Worm (Caenorhabditis elegans) whole organism, L2 larva: Measurements from ENCODE around the gene F26A1.1.

Source experiments
- C34F6.9 ChIP-seq: fragments of 150-350 bp; optimal IDR thresholded peaks from 2 replicates; lab custom pipeline; 2014; ENCODE audit warnings: missing biosample characterization, missing genetic modification characterization
- R02D3.7 ChIP-seq: fragments of 150-350 bp; optimal IDR thresholded peaks from 2 replicates; lab custom pipeline; 2014; ENCODE audit warnings: missing biosample characterization, missing genetic modification characterization
- Y55F3AM.14 ChIP-seq: fragments of 200-800 bp; sonication (Bioruptor generic); optimal IDR thresholded peaks from 2 replicates; lab custom pipeline; 2018; ENCODE audit warnings: mild to moderate bottlenecking, missing genetic modification characterization, missing compliant biosample characterization
- ZK546.5 ChIP-seq: sonication (generic microtip); optimal IDR thresholded peaks from 2 replicates; lab custom pipeline; 2017; ENCODE audit warnings: missing biosample characterization, missing genetic modification characterization
- aly-2 ChIP-seq: fragments of 150-350 bp; optimal IDR thresholded peaks from 2 replicates; lab custom pipeline; 2014; ENCODE audit warnings: missing biosample characterization, missing genetic modification characterization
- ama-1 ChIP-seq: fragments of 150-350 bp; optimal IDR thresholded peaks from 2 replicates; lab custom pipeline; 2018; ENCODE audit warnings: inconsistent platforms
- blmp-1 ChIP-seq: sonication (generic microtip); optimal IDR thresholded peaks from 2 replicates; lab custom pipeline; 2017; ENCODE audit warnings: missing genetic modification characterization, mild to moderate bottlenecking, missing compliant biosample characterization, antibody characterized with exemption, moderate library complexity; ENCODE audit not compliant: insufficient read depth
- ceh-16 ChIP-seq: fragments of 150-350 bp; optimal IDR thresholded peaks from 2 replicates; lab custom pipeline; 2014; ENCODE audit warnings: missing biosample characterization, missing genetic modification characterization
- ceh-82 ChIP-seq: fragments of 150-350 bp; optimal IDR thresholded peaks from 2 replicates; lab custom pipeline; 2014; ENCODE audit warnings: missing biosample characterization, missing genetic modification characterization
- egl-27 ChIP-seq: sonication (generic microtip); optimal IDR thresholded peaks from 3 replicates; lab custom pipeline; 2017; ENCODE audit warnings: missing biosample characterization, missing genetic modification reagents, missing genetic modification characterization
- gmeb-1 ChIP-seq: fragments of 150-350 bp; optimal IDR thresholded peaks from 2 replicates; lab custom pipeline; 2014; ENCODE audit warnings: missing biosample characterization, missing genetic modification characterization
- lin-13 ChIP-seq: fragments of 150-350 bp; optimal IDR thresholded peaks from 2 replicates; lab custom pipeline; 2014; ENCODE audit warnings: missing biosample characterization, missing genetic modification reagents, missing genetic modification characterization
- lsy-2 ChIP-seq, 2 experiments: fragments of 150-350 bp in 1 of 2; sonication (generic microtip) in 1 of 2; optimal IDR thresholded peaks; 2 replicates each; lab custom pipeline; 2014 to 2017; ENCODE audit warnings: missing biosample characterization in 2 of 2, missing genetic modification characterization in 2 of 2
- mdl-1 ChIP-seq, 2 experiments: fragments of 150-350 bp in 1 of 2; sonication (generic microtip) in 1 of 2; optimal IDR thresholded peaks; 2 replicates each; lab custom pipeline; 2017; ENCODE audit warnings: missing biosample characterization in 2 of 2, missing genetic modification characterization in 2 of 2
- nhr-11 ChIP-seq: fragments of 150-350 bp; optimal IDR thresholded peaks from 2 replicates; lab custom pipeline; 2014; ENCODE audit warnings: missing biosample characterization, missing genetic modification characterization
- nhr-12 ChIP-seq: fragments of 150-350 bp; optimal IDR thresholded peaks from 2 replicates; lab custom pipeline; 2014; ENCODE audit warnings: missing biosample characterization, missing genetic modification characterization
- nhr-129 ChIP-seq: fragments of 150-350 bp; optimal IDR thresholded peaks from 2 replicates; lab custom pipeline; 2014; ENCODE audit warnings: missing biosample characterization, missing genetic modification characterization
- nhr-21 ChIP-seq: fragments of 150-350 bp; optimal IDR thresholded peaks from 2 replicates; lab custom pipeline; 2014; ENCODE audit warnings: missing biosample characterization, missing genetic modification characterization
- nhr-23 ChIP-seq: fragments of 150-350 bp; optimal IDR thresholded peaks from 2 replicates; lab custom pipeline; 2014; ENCODE audit warnings: missing biosample characterization, missing genetic modification reagents, missing genetic modification characterization
- nhr-25 ChIP-seq: fragments of 150-350 bp; sonication (generic microtip); optimal IDR thresholded peaks from 3 replicates; lab custom pipeline; 2014; ENCODE audit warnings: missing biosample characterization, missing genetic modification characterization
- nhr-6 ChIP-seq: fragments of 150-350 bp; optimal IDR thresholded peaks from 2 replicates; lab custom pipeline; 2014; ENCODE audit warnings: missing biosample characterization, missing genetic modification characterization
- nhr-77 ChIP-seq: fragments of 150-350 bp; optimal IDR thresholded peaks from 2 replicates; lab custom pipeline; 2014; ENCODE audit warnings: missing biosample characterization, missing genetic modification characterization
- peb-1 ChIP-seq: fragments of 150-350 bp; optimal IDR thresholded peaks from 2 replicates; lab custom pipeline; 2014; ENCODE audit warnings: missing biosample characterization, missing genetic modification characterization
- sem-4 ChIP-seq: fragments of 150-350 bp; optimal IDR thresholded peaks from 2 replicates; lab custom pipeline; 2014; ENCODE audit warnings: missing biosample characterization, missing genetic modification reagents, missing genetic modification characterization
- sma-3 ChIP-seq: sonication (generic microtip); optimal IDR thresholded peaks from 2 replicates; lab custom pipeline; 2016; ENCODE audit warnings: missing genetic modification reagents, missing genetic modification characterization, missing compliant biosample characterization
- sma-9 ChIP-seq, 2 experiments: fragments of 150-350 bp in 1 of 2; sonication (generic microtip) in 1 of 2; optimal IDR thresholded peaks; 2 replicates each; lab custom pipeline; 2014 to 2016; ENCODE audit warnings: missing genetic modification characterization in 2 of 2, mild to moderate bottlenecking in 1 of 2, missing biosample characterization in 1 of 2, missing compliant biosample characterization in 1 of 2, missing genetic modification reagents in 1 of 2, moderate library complexity in 1 of 2
- unc-39 ChIP-seq: fragments of 150-350 bp; optimal IDR thresholded peaks from 2 replicates; lab custom pipeline; 2014; ENCODE audit warnings: missing biosample characterization, missing genetic modification characterization
- unc-55 ChIP-seq: fragments of 150-350 bp; sonication (generic microtip); optimal IDR thresholded peaks from 3 replicates; lab custom pipeline; 2014; ENCODE audit warnings: missing biosample characterization, missing genetic modification reagents, missing genetic modification characterization
- zag-1 ChIP-seq: fragments of 150-350 bp; optimal IDR thresholded peaks from 2 replicates; lab custom pipeline; 2014; ENCODE audit warnings: missing biosample characterization, missing genetic modification characterization
- ztf-1 ChIP-seq: fragments of 200-800 bp; sonication (Bioruptor generic); conservative IDR thresholded peaks from 2 replicates; pipeline ENCODE4 v1.3.6; 2022; ENCODE audit warnings: missing genetic modification characterization, missing compliant biosample characterization
- ztf-11 ChIP-seq: sonication (generic microtip); optimal IDR thresholded peaks from 2 replicates; lab custom pipeline; 2017; ENCODE audit warnings: missing biosample characterization, missing genetic modification characterization

Gene F26A1.1

DNA sequence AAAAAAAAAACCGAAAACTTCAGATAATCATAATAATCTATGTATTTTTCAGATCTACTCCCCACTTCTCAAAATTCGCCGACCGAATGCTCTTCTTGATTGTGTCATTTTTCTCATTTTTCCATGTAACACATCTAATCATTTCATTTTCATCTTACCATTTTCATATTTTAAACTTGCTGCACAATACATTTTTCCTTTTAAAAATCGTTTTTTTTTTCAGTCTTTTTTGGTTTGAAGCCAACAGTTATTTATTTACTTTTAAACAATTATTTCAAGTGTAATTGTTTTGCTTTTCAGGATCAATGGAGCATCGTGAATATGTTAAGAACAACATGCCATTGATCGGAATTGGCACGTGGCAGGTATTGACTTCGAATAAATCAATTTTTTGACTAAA is 8.7 kb downstream of the F26A1.1 start, which contains the start of gene C35D10.6:
TSS of gene C35D10.6 (plus strand) at position 301 of the 400 bp plus-strand sequence.
- TF ChIP-seq gmeb-1 (tag; lab: Kevin White, UChicago) (no peak), ZK546.5 (tag; lab: Kevin White, UChicago) (no peak), lin-13 (GFP tag; lab: Kevin White, UChicago) (no peak), sma-9 (GFP tag; optimal IDR thresholded peaks at IDR 0.05; lab: Kevin White, UChicago) (no peak), sma-9 (tag; optimal IDR thresholded peaks at IDR 0.05; lab: Kevin White, UChicago) (no peak), ceh-82 (tag; lab: Kevin White, UChicago) (no peak), nhr-23 (tag; lab: Kevin White, UChicago) (no peak), ztf-11 (tag; lab: Kevin White, UChicago) (no peak), nhr-11 (tag; lab: Kevin White, UChicago) (no peak), ama-1 (lab: Kevin White, UChicago) (no peak), nhr-77 (tag; lab: Kevin White, UChicago) (no peak), ceh-16 (tag; lab: Kevin White, UChicago) (no peak), lsy-2 (tag; optimal IDR thresholded peaks at IDR 0.05; lab: Kevin White, UChicago) (no peak), nhr-6 (tag; lab: Kevin White, UChicago) (no peak), nhr-129 (tag; lab: Kevin White, UChicago) (no peak), sma-3 (GFP tag; lab: Kevin White, UChicago) (no peak)

DNA sequence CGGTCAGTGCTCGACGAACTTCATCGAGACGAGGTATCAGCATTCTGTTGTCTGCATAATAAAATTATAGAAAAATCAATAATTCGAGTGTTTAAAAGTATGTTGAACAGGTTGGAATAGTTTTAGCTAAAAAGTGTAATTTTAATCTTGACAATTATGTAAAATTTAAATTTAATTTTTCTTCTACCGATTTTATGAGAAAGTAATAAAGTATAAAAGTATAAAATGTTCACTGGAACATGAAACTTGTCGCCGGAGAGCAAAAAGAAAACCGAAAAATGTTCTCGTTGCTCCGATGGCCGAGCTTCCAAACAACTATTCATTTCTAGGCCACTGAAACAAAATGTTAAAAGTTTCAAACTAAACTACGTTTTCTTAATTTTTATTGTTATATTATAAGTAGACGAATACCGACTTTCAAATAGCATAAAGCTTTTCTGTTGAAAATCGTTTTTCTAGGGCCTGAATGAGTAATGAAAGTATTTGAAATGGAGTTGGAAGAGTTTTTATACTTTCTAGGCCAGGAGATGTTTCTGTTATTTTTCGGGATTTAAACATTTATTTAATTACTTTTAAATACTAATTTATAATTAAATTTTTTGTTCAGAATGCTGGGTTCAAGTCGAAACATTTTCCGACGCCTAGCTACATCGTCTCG is 11.6 kb downstream of the F26A1.1 start, which contains the start of the genes C35D10.10 and C35D10.5:
TSS of gene C35D10.10 (minus strand) at position 51 of the 658 bp plus-strand sequence.
TSS of gene C35D10.5 (plus strand) at position 608 of the 658 bp plus-strand sequence.
- TF ChIP-seq unc-55 (GFP tag; lab: Kevin White, UChicago) (peak; percentile 33), ztf-11 (tag; lab: Kevin White, UChicago) (no peak)

DNA sequence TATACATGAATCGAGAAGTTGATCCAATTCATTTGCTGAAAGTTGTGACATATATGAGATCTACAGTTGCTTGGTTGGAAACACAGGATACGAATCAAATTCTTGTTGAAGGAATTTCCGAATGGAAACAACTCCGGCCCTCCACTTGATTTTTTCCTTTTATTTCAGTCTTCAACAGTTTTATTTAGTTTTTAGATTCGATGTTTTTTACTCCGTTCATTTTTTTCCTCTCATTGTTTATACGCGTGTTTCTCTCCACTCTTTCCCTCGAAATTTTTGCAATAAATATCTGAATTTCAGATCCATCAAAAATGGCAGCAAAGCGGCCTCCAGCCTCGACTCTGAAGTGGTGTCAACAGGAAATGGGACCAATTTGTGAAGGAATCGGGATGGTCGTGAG is 12.8 kb downstream of the F26A1.1 start, which contains the start of gene coq-8:
TSS of gene coq-8 (plus strand) at position 301 of the 400 bp plus-strand sequence.
- TF ChIP-seq unc-55 (GFP tag; lab: Kevin White, UChicago) (no peak), R02D3.7 (tag; lab: Kevin White, UChicago) (no peak), aly-2 (tag; lab: Kevin White, UChicago) (no peak), nhr-23 (tag; lab: Kevin White, UChicago) (no peak), blmp-1 (tag; lab: Kevin White, UChicago) (no peak), nhr-25 (tag; lab: Kevin White, UChicago) (no peak)
- TF ChIP-seq, all 48 proteins: peak for 0

DNA sequence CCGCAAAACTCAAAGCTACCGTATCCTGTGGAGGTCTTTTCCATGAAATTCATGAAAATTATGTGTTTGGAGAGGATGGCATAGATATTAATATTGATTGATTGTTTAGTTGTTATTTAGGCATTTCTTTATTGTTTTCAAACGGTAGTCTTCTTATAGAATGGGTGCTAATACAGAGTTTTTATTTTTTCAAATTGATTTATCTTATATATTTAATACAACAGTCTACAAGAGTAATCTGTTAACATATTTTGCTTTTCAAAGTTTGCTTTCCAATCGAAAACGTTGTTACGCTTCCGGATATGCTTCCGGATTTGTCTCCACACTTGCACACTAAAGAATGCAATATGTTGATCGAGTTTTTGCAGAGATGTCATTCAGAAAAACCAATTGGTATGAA is 16.5 kb downstream of the F26A1.1 start, which contains the start of gene C35D10.17:
TSS of gene C35D10.17 (plus strand) at position 301 of the 400 bp plus-strand sequence.
- no peak for TF ChIP-seq gmeb-1 (tag; lab: Kevin White, UChicago)
- no peak for TF ChIP-seq ZK546.5 (tag; lab: Kevin White, UChicago)
- TF ChIP-seq unc-55 (GFP tag; lab: Kevin White, UChicago), result no peak
- no peak for TF ChIP-seq sem-4 (tag; lab: Kevin White, UChicago)
- no peak for TF ChIP-seq nhr-12 (tag; lab: Kevin White, UChicago)
- TF ChIP-seq, all 48 proteins: peak for 0

DNA sequence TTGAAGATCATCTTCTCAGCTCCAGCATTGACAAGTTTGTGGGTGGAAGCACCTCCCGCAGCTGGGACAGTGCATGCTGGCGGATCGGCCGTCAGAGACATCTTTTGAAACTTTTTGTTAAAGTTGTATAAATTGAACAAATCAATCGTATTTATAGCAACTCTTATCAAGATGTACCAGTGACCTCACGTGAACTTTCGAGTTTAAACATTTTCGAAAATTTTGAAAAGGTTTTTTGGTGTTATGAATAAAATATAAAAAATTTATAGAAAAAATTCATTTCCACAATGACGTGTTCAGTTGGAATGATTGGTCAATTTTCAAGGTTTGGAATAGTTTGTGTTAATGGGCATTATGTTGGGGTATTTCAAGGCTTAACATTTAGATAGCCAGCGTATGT is 18.3 kb downstream of the F26A1.1 start, which contains the start of the genes msd-4 and C35D10.3:
TSS of gene msd-4 (minus strand) at position 101 of the 400 bp plus-strand sequence.
TSS of gene C35D10.3 (plus strand) at position 279 of the 400 bp plus-strand sequence.
- TF ChIP-seq R02D3.7 (tag; lab: Kevin White, UChicago), result no peak
- no peak for TF ChIP-seq ceh-82 (tag; lab: Kevin White, UChicago)
- TF ChIP-seq nhr-23 (tag; lab: Kevin White, UChicago), result no peak
- no peak for TF ChIP-seq Y55F3AM.14 (GFP tag; lab: Kevin White, UChicago)
- no peak for TF ChIP-seq zag-1 (tag; lab: Kevin White, UChicago)
- TF ChIP-seq egl-27 (tag; lab: Kevin White, UChicago), result no peak
- TF ChIP-seq peb-1, result no peak
- no peak for TF ChIP-seq unc-39
- TF ChIP-seq blmp-1 (tag; lab: Kevin White, UChicago), result no peak
- no peak for TF ChIP-seq C34F6.9 (tag; lab: Kevin White, UChicago)
- no peak for TF ChIP-seq gmeb-1 (tag; lab: Kevin White, UChicago)
- TF ChIP-seq nhr-21 (tag; lab: Kevin White, UChicago), result no peak
- TF ChIP-seq nhr-12 (tag; lab: Kevin White, UChicago), result no peak
- TF ChIP-seq mdl-1 (tag; optimal IDR thresholded peaks at IDR 0.05; lab: Kevin White, UChicago), result no peak
- TF ChIP-seq unc-55 (GFP tag; lab: Kevin White, UChicago), result no peak
- no peak for TF ChIP-seq ztf-1 (GFP tag; lab: Robert Waterston, UW)
